Fruit fly (Drosophila melanogaster): ENCODE data around the gene Sox100B.

DNA sequence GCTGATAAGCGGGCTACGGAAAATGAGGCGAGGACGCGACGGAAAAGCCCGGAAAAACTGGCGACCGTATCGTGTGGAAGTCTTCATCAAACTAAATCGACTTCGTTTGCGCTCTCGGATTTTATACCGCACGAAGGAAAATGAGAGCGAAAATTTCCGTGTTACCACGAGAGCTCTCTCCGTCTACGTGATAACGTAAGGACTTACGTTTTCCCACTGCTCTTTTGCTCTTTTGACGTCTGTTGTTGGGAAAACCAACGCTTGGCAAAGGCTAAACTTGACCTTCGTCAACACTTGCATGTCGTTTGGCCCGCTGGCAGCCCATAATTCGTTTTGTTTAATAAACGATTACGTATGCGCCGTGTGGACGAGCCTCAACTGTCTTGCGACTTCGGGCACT is 32.2 kb downstream of the Sox100B start, which contains the start of gene CG11317:
- TF ChIP-seq dsf (GFP tag; optimal IDR thresholded peaks at IDR 0.05; ENCODE audit: borderline replicate concordance) (no peak), Vsx2 (GFP tag; optimal IDR thresholded peaks at IDR 0.05; ENCODE audit: partially characterized antibody) (no peak), Jra (GFP tag; optimal IDR thresholded peaks at IDR 0.05) (no peak), dl (GFP tag; optimal IDR thresholded peaks at IDR 0.05; ENCODE audit: insufficient read depth in 1 of 2, partially characterized antibody in 2 of 2) (no peak), Dif (GFP tag; optimal IDR thresholded peaks at IDR 0.05; ENCODE audit: partially characterized antibody) (no peak), Dfd (GFP tag; optimal IDR thresholded peaks at IDR 0.05) (no peak), lola (GFP tag; optimal IDR thresholded peaks at IDR 0.05) (no peak), psq (GFP tag; optimal IDR thresholded peaks at IDR 0.05) (no peak), fru (GFP tag; optimal IDR thresholded peaks at IDR 0.05) (no peak)
